Worm (Caenorhabditis elegans) whole organism, L2 larva: ENCODE measurements around the gene ccm-2.
A peak's percentile ranks its signal among the peaks of the same experiment; 100 is the strongest.

ENCODE experiments used
- C34F6.9 ChIP-seq: fragments of 150-350 bp; optimal IDR thresholded peaks from 2 replicates; lab custom pipeline; 2014; ENCODE audit warnings: missing biosample characterization, missing genetic modification characterization
- F13H6.1 ChIP-seq: sonication (generic microtip); optimal IDR thresholded peaks from 2 replicates; lab custom pipeline; 2016; ENCODE audit warnings: missing genetic modification characterization, missing compliant biosample characterization
- R02D3.7 ChIP-seq: fragments of 150-350 bp; optimal IDR thresholded peaks from 2 replicates; lab custom pipeline; 2014; ENCODE audit warnings: missing biosample characterization, missing genetic modification characterization
- Y55F3AM.14 ChIP-seq: fragments of 200-800 bp; sonication (Bioruptor generic); optimal IDR thresholded peaks from 2 replicates; lab custom pipeline; 2018; ENCODE audit warnings: mild to moderate bottlenecking, missing genetic modification characterization, missing compliant biosample characterization
- ZK546.5 ChIP-seq: sonication (generic microtip); optimal IDR thresholded peaks from 2 replicates; lab custom pipeline; 2017; ENCODE audit warnings: missing biosample characterization, missing genetic modification characterization
- aly-2 ChIP-seq: fragments of 150-350 bp; optimal IDR thresholded peaks from 2 replicates; lab custom pipeline; 2014; ENCODE audit warnings: missing biosample characterization, missing genetic modification characterization
- blmp-1 ChIP-seq: sonication (generic microtip); optimal IDR thresholded peaks from 2 replicates; lab custom pipeline; 2017; ENCODE audit warnings: missing genetic modification characterization, mild to moderate bottlenecking, missing compliant biosample characterization, antibody characterized with exemption, moderate library complexity; ENCODE audit not compliant: insufficient read depth
- ceh-16 ChIP-seq: fragments of 150-350 bp; optimal IDR thresholded peaks from 2 replicates; lab custom pipeline; 2014; ENCODE audit warnings: missing biosample characterization, missing genetic modification characterization
- crh-2 ChIP-seq: sonication (generic microtip); optimal IDR thresholded peaks from 2 replicates; lab custom pipeline; 2017; ENCODE audit warnings: missing biosample characterization, missing genetic modification characterization
- dmd-4 ChIP-seq: sonication (generic microtip); optimal IDR thresholded peaks from 2 replicates; lab custom pipeline; 2017; ENCODE audit warnings: missing biosample characterization, missing genetic modification characterization
- egl-27 ChIP-seq: sonication (generic microtip); optimal IDR thresholded peaks from 3 replicates; lab custom pipeline; 2017; ENCODE audit warnings: missing biosample characterization, missing genetic modification reagents, missing genetic modification characterization
- elt-1 ChIP-seq: fragments of 150-350 bp; optimal IDR thresholded peaks from 2 replicates; lab custom pipeline; 2014; ENCODE audit warnings: missing biosample characterization, missing genetic modification characterization
- elt-3 ChIP-seq: sonication (generic microtip); optimal IDR thresholded peaks from 2 replicates; lab custom pipeline; 2017; ENCODE audit warnings: missing biosample characterization, missing genetic modification characterization
- fos-1 ChIP-seq: fragments of 150-350 bp; optimal IDR thresholded peaks from 2 replicates; lab custom pipeline; 2014; ENCODE audit warnings: missing biosample characterization, missing genetic modification characterization
- gmeb-1 ChIP-seq: fragments of 150-350 bp; optimal IDR thresholded peaks from 2 replicates; lab custom pipeline; 2014; ENCODE audit warnings: missing biosample characterization, missing genetic modification characterization
- lin-11 ChIP-seq: fragments of 150-350 bp; sonication (generic microtip); optimal IDR thresholded peaks from 2 replicates; lab custom pipeline; 2014; ENCODE audit warnings: missing biosample characterization, missing genetic modification characterization, inconsistent platforms, mixed read lengths
- lin-13 ChIP-seq: fragments of 150-350 bp; optimal IDR thresholded peaks from 2 replicates; lab custom pipeline; 2014; ENCODE audit warnings: missing biosample characterization, missing genetic modification reagents, missing genetic modification characterization
- lin-39 ChIP-seq: fragments of 150-350 bp; optimal IDR thresholded peaks from 2 replicates; lab custom pipeline; 2014; ENCODE audit warnings: missing biosample characterization, missing genetic modification reagents, missing genetic modification characterization
- lsy-2 ChIP-seq, 2 experiments: fragments of 150-350 bp in 1 of 2; sonication (generic microtip) in 1 of 2; optimal IDR thresholded peaks; 2 replicates each; lab custom pipeline; 2014 to 2017; ENCODE audit warnings: missing biosample characterization in 2 of 2, missing genetic modification characterization in 2 of 2
- mab-5 ChIP-seq: fragments of 150-350 bp; optimal IDR thresholded peaks from 2 replicates; lab custom pipeline; 2014; ENCODE audit warnings: missing biosample characterization, missing genetic modification characterization
- mbf-1 ChIP-seq: sonication (generic microtip); optimal IDR thresholded peaks from 2 replicates; lab custom pipeline; 2017; ENCODE audit warnings: missing biosample characterization, missing genetic modification characterization
- mdl-1 ChIP-seq, 2 experiments: fragments of 150-350 bp in 1 of 2; sonication (generic microtip) in 1 of 2; optimal IDR thresholded peaks; 2 replicates each; lab custom pipeline; 2017; ENCODE audit warnings: missing biosample characterization in 2 of 2, missing genetic modification characterization in 2 of 2
- nhr-11 ChIP-seq: fragments of 150-350 bp; optimal IDR thresholded peaks from 2 replicates; lab custom pipeline; 2014; ENCODE audit warnings: missing biosample characterization, missing genetic modification characterization
- nhr-129 ChIP-seq: fragments of 150-350 bp; optimal IDR thresholded peaks from 2 replicates; lab custom pipeline; 2014; ENCODE audit warnings: missing biosample characterization, missing genetic modification characterization
- nhr-21 ChIP-seq: fragments of 150-350 bp; optimal IDR thresholded peaks from 2 replicates; lab custom pipeline; 2014; ENCODE audit warnings: missing biosample characterization, missing genetic modification characterization
- nhr-23 ChIP-seq: fragments of 150-350 bp; optimal IDR thresholded peaks from 2 replicates; lab custom pipeline; 2014; ENCODE audit warnings: missing biosample characterization, missing genetic modification reagents, missing genetic modification characterization
- nhr-237 ChIP-seq: fragments of 150-350 bp; optimal IDR thresholded peaks from 2 replicates; lab custom pipeline; 2014; ENCODE audit warnings: missing biosample characterization, missing genetic modification characterization
- nhr-25 ChIP-seq: fragments of 150-350 bp; sonication (generic microtip); optimal IDR thresholded peaks from 3 replicates; lab custom pipeline; 2014; ENCODE audit warnings: missing biosample characterization, missing genetic modification characterization
- nhr-6 ChIP-seq: fragments of 150-350 bp; optimal IDR thresholded peaks from 2 replicates; lab custom pipeline; 2014; ENCODE audit warnings: missing biosample characterization, missing genetic modification characterization
- peb-1 ChIP-seq: fragments of 150-350 bp; optimal IDR thresholded peaks from 2 replicates; lab custom pipeline; 2014; ENCODE audit warnings: missing biosample characterization, missing genetic modification characterization
- sem-4 ChIP-seq: fragments of 150-350 bp; optimal IDR thresholded peaks from 2 replicates; lab custom pipeline; 2014; ENCODE audit warnings: missing biosample characterization, missing genetic modification reagents, missing genetic modification characterization
- skn-1 ChIP-seq: sonication (generic microtip); optimal IDR thresholded peaks from 2 replicates; lab custom pipeline; 2017; ENCODE audit warnings: missing biosample characterization, missing genetic modification characterization
- sma-3 ChIP-seq: sonication (generic microtip); optimal IDR thresholded peaks from 2 replicates; lab custom pipeline; 2016; ENCODE audit warnings: missing genetic modification reagents, missing genetic modification characterization, missing compliant biosample characterization
- snpc-4 ChIP-seq: fragments of 150-350 bp; optimal IDR thresholded peaks from 2 replicates; lab custom pipeline; 2014; ENCODE audit warnings: missing biosample characterization, missing genetic modification characterization
- unc-39 ChIP-seq: fragments of 150-350 bp; optimal IDR thresholded peaks from 2 replicates; lab custom pipeline; 2014; ENCODE audit warnings: missing biosample characterization, missing genetic modification characterization
- unc-55 ChIP-seq: fragments of 150-350 bp; sonication (generic microtip); optimal IDR thresholded peaks from 3 replicates; lab custom pipeline; 2014; ENCODE audit warnings: missing biosample characterization, missing genetic modification reagents, missing genetic modification characterization
- ztf-1 ChIP-seq: fragments of 200-800 bp; sonication (Bioruptor generic); conservative IDR thresholded peaks from 2 replicates; pipeline ENCODE4 v1.3.6; 2022; ENCODE audit warnings: missing genetic modification characterization, missing compliant biosample characterization
- ztf-11 ChIP-seq: sonication (generic microtip); optimal IDR thresholded peaks from 2 replicates; lab custom pipeline; 2017; ENCODE audit warnings: missing biosample characterization, missing genetic modification characterization
- ztf-4 ChIP-seq: fragments of 150-350 bp; optimal IDR thresholded peaks from 2 replicates; lab custom pipeline; 2014; ENCODE audit warnings: missing biosample characterization, missing genetic modification characterization

Gene ccm-2

DNA sequence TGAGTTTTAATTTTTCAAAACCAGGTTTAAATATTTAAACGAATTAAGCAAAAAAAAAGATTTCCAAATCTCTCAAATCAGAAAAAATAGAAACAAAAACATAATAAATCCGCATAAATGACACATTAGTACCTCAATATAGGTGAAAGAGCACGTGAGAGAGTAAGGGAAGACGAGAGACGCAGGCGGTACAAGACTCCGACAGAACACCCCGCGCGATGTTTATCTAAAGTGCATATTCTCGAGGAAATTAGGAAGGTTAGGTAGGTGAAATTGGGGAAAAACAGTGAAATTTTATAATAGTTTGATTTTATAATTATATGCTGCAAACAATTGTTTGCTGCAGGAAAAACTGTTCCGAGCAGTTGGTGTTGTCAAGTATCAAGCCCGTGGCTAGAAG is 29.8 kb upstream of the ccm-2 start:
- TF ChIP-seq unc-55 (GFP tag; lab: Kevin White, UChicago), result peak; percentile 50
- no peak for TF ChIP-seq ztf-4 (tag; lab: Kevin White, UChicago)
- peak; percentile 15 for TF ChIP-seq crh-2
- no peak for TF ChIP-seq blmp-1
- TF ChIP-seq nhr-11 (tag; lab: Kevin White, UChicago), result no peak
- TF ChIP-seq ztf-11, result no peak
- peak; percentile 27 for TF ChIP-seq C34F6.9 (tag; lab: Kevin White, UChicago)
- no peak for TF ChIP-seq egl-27 (tag; lab: Kevin White, UChicago)
- TF ChIP-seq F13H6.1 (tag; lab: Kevin White, UChicago), result no peak
- no peak for TF ChIP-seq unc-39 (tag; lab: Kevin White, UChicago)
- TF ChIP-seq lsy-2 (tag; optimal IDR thresholded peaks at IDR 0.05; lab: Kevin White, UChicago), result peak in 1 of 2 experiments; percentile 62
- TF ChIP-seq lin-13 (GFP tag; lab: Kevin White, UChicago), result peak; percentile 49
- no peak for TF ChIP-seq mab-5 (tag; lab: Kevin White, UChicago)
- no peak for TF ChIP-seq nhr-129 (tag; lab: Kevin White, UChicago)

DNA sequence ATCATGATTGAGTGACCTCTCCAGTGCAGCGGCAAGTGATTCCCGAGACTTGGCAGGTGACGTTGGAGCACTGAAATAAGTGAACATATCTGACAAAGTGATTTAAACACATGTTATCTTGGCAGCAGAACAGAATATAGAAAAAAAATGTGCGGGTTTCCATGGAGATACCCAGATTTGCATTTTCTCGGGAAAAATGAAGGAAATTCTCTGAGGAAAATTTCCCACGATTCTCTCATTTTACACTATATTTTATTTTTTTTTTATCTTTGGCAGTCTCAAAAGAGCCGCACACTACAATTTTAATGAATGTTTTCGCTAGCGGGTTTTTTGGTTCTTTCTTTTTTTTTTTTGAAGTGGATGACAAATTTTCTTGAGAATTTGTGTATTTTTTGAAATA is 20.6 kb upstream of the ccm-2 start:
- TF ChIP-seq blmp-1, result no peak
- TF ChIP-seq dmd-4 (tag; lab: Kevin White, UChicago), result no peak
- no peak for TF ChIP-seq mbf-1 (tag; lab: Kevin White, UChicago)
- TF ChIP-seq nhr-11 (tag; lab: Kevin White, UChicago), result no peak
- TF ChIP-seq unc-39 (tag; lab: Kevin White, UChicago), result no peak
- TF ChIP-seq R02D3.7, result no peak
- TF ChIP-seq unc-55 (GFP tag; lab: Kevin White, UChicago), result no peak
- TF ChIP-seq lin-39 (tag; lab: Kevin White, UChicago), result no peak
- no peak for TF ChIP-seq nhr-25 (tag; lab: Kevin White, UChicago)
- no peak for TF ChIP-seq snpc-4
- no peak for TF ChIP-seq mdl-1 (tag; optimal IDR thresholded peaks at IDR 0.05; lab: Kevin White, UChicago)
- TF ChIP-seq Y55F3AM.14 (GFP tag; lab: Kevin White, UChicago), result no peak
- TF ChIP-seq elt-1 (tag; lab: Kevin White, UChicago), result no peak
- TF ChIP-seq nhr-237, result no peak
- TF ChIP-seq nhr-6 (tag; lab: Kevin White, UChicago), result no peak
- TF ChIP-seq ceh-16 (tag; lab: Kevin White, UChicago), result no peak

DNA sequence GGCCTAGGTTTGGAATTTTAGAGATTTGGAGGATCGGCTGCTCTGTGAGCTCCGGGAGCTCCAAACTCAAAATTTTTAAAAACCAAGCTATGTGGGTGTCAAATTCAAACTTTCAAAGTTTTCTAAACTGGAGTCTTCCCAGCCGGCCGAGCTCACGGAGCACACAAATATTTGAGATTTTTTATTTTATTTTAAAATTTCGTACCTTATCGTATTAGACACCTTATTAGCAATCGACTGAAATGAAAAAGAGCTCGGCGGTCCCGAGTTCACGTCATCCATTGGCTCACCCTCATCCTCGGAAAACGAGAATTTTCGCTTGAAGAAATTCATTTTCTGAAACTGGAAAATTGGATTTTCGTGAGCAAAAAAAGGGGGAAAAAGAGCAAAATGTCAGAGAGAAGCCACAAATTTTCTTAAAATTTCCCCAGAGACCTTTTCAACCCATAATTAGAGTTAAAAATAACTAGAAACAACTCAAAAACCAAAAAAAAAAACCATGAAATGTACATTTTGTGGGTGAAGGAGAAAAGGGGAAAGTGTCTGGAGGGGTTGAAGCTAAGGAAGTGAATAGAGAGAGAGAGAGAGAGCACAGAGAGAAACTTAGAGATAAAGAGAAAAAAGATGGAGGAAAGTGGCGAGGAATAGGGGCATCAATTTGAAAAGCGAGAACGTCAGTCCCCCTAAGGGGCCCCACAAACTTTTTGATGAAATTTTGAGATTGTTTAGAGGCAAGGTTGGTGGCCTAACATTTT is 19.5 kb upstream of the ccm-2 start, which contains the start of gene snn-1:
Gene snn-1 (minus strand): TSS at position 355 of the 755 bp plus-strand sequence.
- peak; percentile 36 for TF ChIP-seq unc-55 (GFP tag; lab: Kevin White, UChicago)
- TF ChIP-seq mab-5 (tag; lab: Kevin White, UChicago), result no peak
- peak; percentile 13 for TF ChIP-seq C34F6.9 (tag; lab: Kevin White, UChicago)
- TF ChIP-seq lsy-2 (tag; optimal IDR thresholded peaks at IDR 0.05; lab: Kevin White, UChicago), result peak in 1 of 2 experiments; percentile 20
- TF ChIP-seq ceh-16 (tag; lab: Kevin White, UChicago), result no peak
- no peak for TF ChIP-seq ZK546.5 (tag; lab: Kevin White, UChicago)
- TF ChIP-seq dmd-4 (tag; lab: Kevin White, UChicago), result no peak
- TF ChIP-seq sem-4, result no peak
- TF ChIP-seq egl-27 (tag; lab: Kevin White, UChicago), result no peak
- TF ChIP-seq ztf-1 (GFP tag; lab: Robert Waterston, UW), result no peak
- TF ChIP-seq sma-3, result no peak

DNA sequence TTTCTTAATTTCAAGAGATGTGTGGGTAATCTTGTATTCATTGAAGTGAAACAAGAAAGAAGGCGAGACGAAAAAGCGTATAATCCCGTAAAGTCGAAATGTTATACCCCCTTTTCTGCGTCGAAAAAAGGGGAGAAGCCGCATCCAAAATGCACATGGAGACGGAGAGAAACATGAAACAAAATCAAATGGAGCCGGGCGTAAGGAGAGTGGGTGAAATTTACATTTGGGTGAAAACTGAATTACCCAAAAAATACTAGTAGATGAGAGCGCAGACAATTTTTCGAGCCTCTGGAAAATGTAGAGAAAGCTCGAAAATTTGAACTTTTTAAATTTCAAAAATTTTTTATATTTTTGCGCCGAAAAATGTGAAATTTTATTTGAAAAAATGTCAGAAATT is 18.2 kb upstream of the ccm-2 start:
- TF ChIP-seq unc-55 (GFP tag; lab: Kevin White, UChicago) (peak; percentile 81), Y55F3AM.14 (GFP tag; lab: Kevin White, UChicago) (no peak), elt-3 (no peak)

DNA sequence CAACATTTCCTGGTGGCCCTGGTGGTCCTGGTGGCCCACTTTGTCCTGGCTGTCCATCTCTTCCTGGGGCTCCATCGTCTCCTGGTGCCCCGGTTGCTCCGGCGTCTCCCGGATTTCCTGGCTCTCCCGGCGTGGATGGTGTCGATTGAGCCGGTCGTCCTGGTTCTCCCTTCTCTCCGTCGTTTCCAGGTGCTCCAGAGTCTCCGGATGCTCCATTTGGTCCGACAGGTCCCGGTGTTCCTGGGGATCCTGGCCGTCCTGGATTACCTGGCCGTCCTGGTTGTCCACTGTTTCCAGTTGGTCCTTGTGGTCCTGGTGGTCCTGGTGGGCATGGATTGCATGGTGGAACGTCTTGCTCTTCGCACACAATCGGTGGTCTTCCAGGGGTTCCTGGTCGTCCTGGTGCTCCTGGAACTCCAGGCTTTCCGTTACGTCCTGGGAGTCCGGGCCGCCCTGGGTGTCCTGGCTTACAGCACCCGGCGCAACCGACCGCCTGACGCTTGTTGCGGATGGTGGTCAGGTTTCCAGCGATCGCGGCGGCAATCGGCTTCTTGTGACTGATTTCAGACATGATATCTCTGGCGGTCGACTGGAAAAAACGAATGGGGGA is 15.9 kb upstream of the ccm-2 start:
- no peak for TF ChIP-seq ceh-16 (tag; lab: Kevin White, UChicago)
- no peak for TF ChIP-seq ZK546.5 (tag; lab: Kevin White, UChicago)
- no peak for TF ChIP-seq mbf-1 (tag; lab: Kevin White, UChicago)
- no peak for TF ChIP-seq elt-1 (tag; lab: Kevin White, UChicago)
- TF ChIP-seq C34F6.9 (tag; lab: Kevin White, UChicago), result no peak
- TF ChIP-seq F13H6.1 (tag; lab: Kevin White, UChicago), result no peak
- TF ChIP-seq nhr-21, result no peak
- TF ChIP-seq peb-1 (tag; lab: Kevin White, UChicago), result no peak
- TF ChIP-seq Y55F3AM.14 (GFP tag; lab: Kevin White, UChicago), result no peak
- TF ChIP-seq aly-2, result no peak
- no peak for TF ChIP-seq mab-5 (tag; lab: Kevin White, UChicago)
- no peak for TF ChIP-seq crh-2
- TF ChIP-seq ztf-4 (tag; lab: Kevin White, UChicago), result no peak
- no peak for TF ChIP-seq nhr-23 (tag; lab: Kevin White, UChicago)
- no peak for TF ChIP-seq skn-1
- TF ChIP-seq unc-39 (tag; lab: Kevin White, UChicago), result no peak
- TF ChIP-seq lin-11 (tag; lab: Kevin White, UChicago), result no peak
- TF ChIP-seq gmeb-1, result no peak
- no peak for TF ChIP-seq fos-1 (tag; lab: Kevin White, UChicago)
